Worm (Caenorhabditis elegans): ENCODE data around the gene R02D5.1.

ce11 chrV:14523788-14524582, 15.9 kb downstream of the R02D5.1 start, which contains the start of gene ril-1:
- TF ChIP-seq med-1 (GFP tag; optimal IDR thresholded peaks at IDR 0.05; ENCODE audit: insufficient read depth) (peak; percentile 63), ref-1 (GFP tag; conservative IDR thresholded peaks at IDR 0.05) (no peak), flt-1 (GFP tag; IDR thresholded peaks at IDR 0.05) (no peak)
